Worm (Caenorhabditis elegans) whole organism, L3 larva: ENCODE data around the gene egas-1.

Source experiments
- ZK546.5 ChIP-seq: sonication (generic microtip); optimal IDR thresholded peaks from 2 replicates; lab custom pipeline; 2017; ENCODE audit warnings: missing biosample characterization, missing genetic modification characterization
- ama-1 ChIP-seq: fragments of 150-350 bp; optimal IDR thresholded peaks from 2 replicates; lab custom pipeline; 2018
- ceh-28 ChIP-seq: fragments of 150-350 bp; optimal IDR thresholded peaks from 2 replicates; lab custom pipeline; 2014; ENCODE audit warnings: missing biosample characterization, missing genetic modification reagents, missing genetic modification characterization
- ceh-82 ChIP-seq: fragments of 150-350 bp; optimal IDR thresholded peaks from 2 replicates; lab custom pipeline; 2014; ENCODE audit warnings: missing biosample characterization, missing genetic modification characterization
- egl-5 ChIP-seq: fragments of 150-350 bp; optimal IDR thresholded peaks from 2 replicates; lab custom pipeline; 2017; ENCODE audit warnings: missing biosample characterization, missing genetic modification reagents, missing genetic modification characterization, inconsistent platforms
- elt-1 ChIP-seq: fragments of 150-350 bp; optimal IDR thresholded peaks from 2 replicates; lab custom pipeline; 2014; ENCODE audit warnings: missing biosample characterization, missing genetic modification characterization
- elt-2 ChIP-seq: sonication (generic microtip); optimal IDR thresholded peaks from 2 replicates; lab custom pipeline; 2016; ENCODE audit warnings: missing genetic modification reagents, mild to moderate bottlenecking, missing genetic modification characterization, missing compliant biosample characterization
- elt-3 ChIP-seq, 3 experiments: fragments of 150-350 bp in 1 of 3; sonication (generic microtip) in 2 of 3; optimal IDR thresholded peaks; 2 replicates in 2 of 3; 4 replicates in 1 of 3; lab custom pipeline; 2014 to 2017; ENCODE audit warnings: missing biosample characterization in 3 of 3, missing genetic modification characterization in 3 of 3
- fkh-10 ChIP-seq: sonication (generic microtip); optimal IDR thresholded peaks from 2 replicates; lab custom pipeline; 2017; ENCODE audit warnings: missing biosample characterization, missing genetic modification reagents, missing genetic modification characterization
- fkh-2 ChIP-seq: fragments of 150-350 bp; optimal IDR thresholded peaks from 2 replicates; lab custom pipeline; 2014; ENCODE audit warnings: missing biosample characterization, missing genetic modification reagents, missing genetic modification characterization
- fos-1 ChIP-seq: fragments of 150-350 bp; optimal IDR thresholded peaks from 2 replicates; lab custom pipeline; 2014; ENCODE audit warnings: missing biosample characterization, missing genetic modification characterization
- hmg-11 ChIP-seq: sonication (generic microtip); optimal IDR thresholded peaks from 2 replicates; lab custom pipeline; 2016; ENCODE audit warnings: missing genetic modification characterization, missing compliant biosample characterization
- jun-1 ChIP-seq: fragments of 150-350 bp; optimal IDR thresholded peaks from 2 replicates; lab custom pipeline; 2014; ENCODE audit warnings: missing biosample characterization, missing genetic modification reagents, missing genetic modification characterization
- lin-39 ChIP-seq: fragments of 150-350 bp; optimal IDR thresholded peaks from 2 replicates; lab custom pipeline; 2018; ENCODE audit warnings: missing biosample characterization, missing genetic modification reagents, missing genetic modification characterization
- lsy-12 ChIP-seq: sonication (generic microtip); optimal IDR thresholded peaks from 2 replicates; lab custom pipeline; 2016; ENCODE audit warnings: mild to moderate bottlenecking, missing genetic modification characterization, missing compliant biosample characterization
- mdl-1 ChIP-seq: fragments of 150-350 bp; optimal IDR thresholded peaks from 2 replicates; lab custom pipeline; 2014; ENCODE audit warnings: missing biosample characterization, missing genetic modification characterization
- mml-1 ChIP-seq: fragments of 150-350 bp; sonication (generic microtip); optimal IDR thresholded peaks from 3 replicates; lab custom pipeline; 2014; ENCODE audit warnings: missing biosample characterization, missing genetic modification characterization
- nfya-1 ChIP-seq: sonication (generic microtip); optimal IDR thresholded peaks from 2 replicates; lab custom pipeline; 2017; ENCODE audit warnings: missing genetic modification characterization, mild to moderate bottlenecking, missing compliant biosample characterization, antibody characterized with exemption, moderate library complexity; ENCODE audit not compliant: insufficient read depth
- nhr-12 ChIP-seq: fragments of 150-350 bp; optimal IDR thresholded peaks from 2 replicates; lab custom pipeline; 2014; ENCODE audit warnings: missing biosample characterization, missing genetic modification characterization
- nhr-23 ChIP-seq: fragments of 150-350 bp; optimal IDR thresholded peaks from 2 replicates; lab custom pipeline; 2014; ENCODE audit warnings: missing biosample characterization, missing genetic modification reagents, missing genetic modification characterization
- nhr-25 ChIP-seq: sonication (generic microtip); optimal IDR thresholded peaks from 2 replicates; lab custom pipeline; 2017; ENCODE audit warnings: missing biosample characterization, missing genetic modification characterization
- nhr-43 ChIP-seq: sonication (generic microtip); optimal IDR thresholded peaks from 2 replicates; lab custom pipeline; 2016; ENCODE audit warnings: mild to moderate bottlenecking, missing genetic modification characterization, missing compliant biosample characterization; ENCODE audit not compliant: poor library complexity, severe bottlenecking
- nhr-67 ChIP-seq: fragments of 150-350 bp; optimal IDR thresholded peaks from 2 replicates; lab custom pipeline; 2014; ENCODE audit warnings: missing biosample characterization, missing genetic modification characterization
- nhr-76 ChIP-seq: fragments of 150-350 bp; sonication (generic microtip); optimal IDR thresholded peaks from 5 replicates; lab custom pipeline; 2014; ENCODE audit warnings: missing biosample characterization, missing genetic modification characterization
- nhr-77 ChIP-seq: fragments of 150-350 bp; optimal IDR thresholded peaks from 2 replicates; lab custom pipeline; 2014; ENCODE audit warnings: missing biosample characterization, missing genetic modification characterization
- pha-4 ChIP-seq: fragments of 150-350 bp; optimal IDR thresholded peaks from 2 replicates; lab custom pipeline; 2014; ENCODE audit warnings: missing biosample characterization, missing genetic modification reagents, missing genetic modification characterization
- pqm-1 ChIP-seq: fragments of 150-350 bp; optimal IDR thresholded peaks from 2 replicates; lab custom pipeline; 2017; ENCODE audit warnings: missing biosample characterization, missing genetic modification characterization, inconsistent platforms
- sea-2 ChIP-seq: fragments of 150-350 bp; sonication (generic microtip); optimal IDR thresholded peaks from 4 replicates; lab custom pipeline; 2014; ENCODE audit warnings: missing biosample characterization, missing genetic modification reagents, missing genetic modification characterization
- skn-1 ChIP-seq: fragments of 150-350 bp; optimal IDR thresholded peaks from 2 replicates; lab custom pipeline; 2014; ENCODE audit warnings: missing biosample characterization, missing genetic modification characterization
- snpc-4 ChIP-seq: fragments of 150-350 bp; optimal IDR thresholded peaks from 2 replicates; lab custom pipeline; 2014; ENCODE audit warnings: missing biosample characterization, missing genetic modification characterization
- unc-39 ChIP-seq: sonication (generic microtip); optimal IDR thresholded peaks from 4 replicates; lab custom pipeline; 2017; ENCODE audit warnings: missing biosample characterization, missing genetic modification characterization
- unc-62 ChIP-seq: fragments of 150-350 bp; sonication (generic microtip); optimal IDR thresholded peaks from 4 replicates; lab custom pipeline; 2014; ENCODE audit warnings: missing biosample characterization, missing genetic modification reagents, missing genetic modification characterization
- zag-1 ChIP-seq: fragments of 150-350 bp; optimal IDR thresholded peaks from 2 replicates; lab custom pipeline; 2014; ENCODE audit warnings: missing biosample characterization, missing genetic modification characterization
- ztf-4 ChIP-seq: fragments of 150-350 bp; optimal IDR thresholded peaks from 2 replicates; lab custom pipeline; 2014; ENCODE audit warnings: missing biosample characterization, missing genetic modification characterization

Gene egas-1

ce11 chrV:18639601-18640354, at the start of gene egas-1:
egas-1 (plus strand) TSS chrV:18640304.
- TF ChIP-seq ceh-28 (tag; lab: Kevin White, UChicago), result peak; percentile 12
- TF ChIP-seq nhr-23, result peak; percentile 45
- no peak for TF ChIP-seq elt-2
- peak in 1 of 3 experiments; percentile 8 for TF ChIP-seq elt-3 (tag; optimal IDR thresholded peaks at IDR 0.05; lab: Kevin White, UChicago)
- peak; percentile 84 for TF ChIP-seq ama-1 (lab: Kevin White, UChicago)
- no peak for TF ChIP-seq fos-1 (tag; lab: Kevin White, UChicago)
- TF ChIP-seq lin-39 (tag; lab: Kevin White, UChicago), result no peak

ce11 chrV:18592448-18592847, 47.7 kb upstream of the egas-1 start, which contains the start of gene grdn-1:
grdn-1 (plus strand) TSS chrV:18592748.
- TF ChIP-seq hmg-11 (tag; lab: Kevin White, UChicago) (no peak), jun-1 (tag; lab: Kevin White, UChicago) (no peak), fkh-2 (tag; lab: Kevin White, UChicago) (no peak), lin-39 (tag; lab: Kevin White, UChicago) (no peak), skn-1 (tag; lab: Kevin White, UChicago) (no peak), pqm-1 (tag; lab: Kevin White, UChicago) (no peak), unc-39 (tag; lab: Kevin White, UChicago) (no peak), zag-1 (tag; lab: Kevin White, UChicago) (no peak), unc-62 (no peak), sea-2 (GFP tag; lab: Kevin White, UChicago) (no peak), nhr-12 (tag; lab: Kevin White, UChicago) (no peak), nhr-76 (tag; lab: Kevin White, UChicago) (no peak), elt-1 (tag; lab: Kevin White, UChicago) (no peak)

- TF ChIP-seq hmg-11 (tag; lab: Kevin White, UChicago) (peak; percentile 21), ceh-28 (tag; lab: Kevin White, UChicago) (no peak), lsy-12 (tag; lab: Kevin White, UChicago) (no peak), skn-1 (tag; lab: Kevin White, UChicago) (no peak), pha-4 (tag; lab: Kevin White, UChicago) (peak; percentile 17), nhr-43 (tag; lab: Kevin White, UChicago) (no peak), ama-1 (lab: Kevin White, UChicago) (no peak), elt-2 (no peak), ztf-4 (tag; lab: Kevin White, UChicago) (no peak)
- TF ChIP-seq, all 47 proteins: peak for 2
These were observed 43.9 kb upstream of the egas-1 start for ce11 chrV:18596240-18596639.

- no peak for TF ChIP-seq unc-62
- no peak for TF ChIP-seq nhr-67 (tag; lab: Kevin White, UChicago)
- no peak for TF ChIP-seq ceh-82 (tag; lab: Kevin White, UChicago)
- no peak for TF ChIP-seq snpc-4 (tag; lab: Kevin White, UChicago)
- TF ChIP-seq mml-1, result no peak
- TF ChIP-seq pha-4 (tag; lab: Kevin White, UChicago), result no peak
- no peak for TF ChIP-seq fkh-10 (GFP tag; lab: Kevin White, UChicago)
- TF ChIP-seq mdl-1, result no peak
- TF ChIP-seq nfya-1, result no peak
- TF ChIP-seq egl-5 (tag; lab: Kevin White, UChicago), result no peak
- TF ChIP-seq jun-1 (tag; lab: Kevin White, UChicago), result no peak
- TF ChIP-seq elt-1 (tag; lab: Kevin White, UChicago), result no peak
- no peak for TF ChIP-seq nhr-77 (tag; lab: Kevin White, UChicago)
- TF ChIP-seq nhr-25, result no peak
- TF ChIP-seq ZK546.5 (tag; lab: Kevin White, UChicago), result no peak
- TF ChIP-seq, all 47 proteins: peak for 0
These were observed 42.3 kb upstream of the egas-1 start for ce11 chrV:18597779-18598178.
